Fruit fly (Drosophila melanogaster) whole organism, embryonic: Measurements from ENCODE around the gene sob.
A peak's percentile ranks its signal among the peaks of the same experiment; 100 is the strongest.

ENCODE experiments used
- Asciz ChIP-seq: fragments of 200-800 bp; sonication (Bioruptor generic); optimal IDR thresholded peaks from 2 replicates; lab custom pipeline; 2017; ENCODE audit warnings: missing biosample characterization, mild to moderate bottlenecking, missing genetic modification characterization, missing genetic modification reagents
- B-H1 ChIP-seq: fragments of 200-800 bp; sonication (Bioruptor generic); IDR thresholded peaks from 3 replicates; pipeline ENCODE4 v1.3.6; 2022; ENCODE audit warnings: missing biosample characterization, missing genetic modification characterization
- CG11456 ChIP-seq: fragments of 200-800 bp; sonication (Bioruptor generic); IDR thresholded peaks from 3 replicates; pipeline ENCODE4 v1.3.6; 2022; ENCODE audit warnings: missing biosample characterization, missing genetic modification characterization
- CG11723 ChIP-seq: fragments of 200-800 bp; sonication (Bioruptor generic); optimal IDR thresholded peaks from 2 replicates; lab custom pipeline; 2017; ENCODE audit warnings: missing biosample characterization, mild to moderate bottlenecking, missing genetic modification characterization
- CG12769 ChIP-seq: fragments of 200-800 bp; sonication (Bioruptor generic); optimal IDR thresholded peaks from 2 replicates; lab custom pipeline; 2019; ENCODE audit warnings: missing biosample characterization, mild to moderate bottlenecking, missing genetic modification characterization, moderate library complexity
- CG13123 ChIP-seq: fragments of 200-800 bp; sonication (Bioruptor generic); optimal IDR thresholded peaks from 2 replicates; lab custom pipeline; 2016; ENCODE audit warnings: missing biosample characterization, missing genetic modification characterization
- CG13775 ChIP-seq: fragments of 200-800 bp; sonication (Bioruptor generic); optimal IDR thresholded peaks from 3 replicates; lab custom pipeline; 2017; ENCODE audit warnings: missing biosample characterization, mild to moderate bottlenecking, missing genetic modification characterization
- CG16863 ChIP-seq: fragments of 200-800 bp; sonication (Bioruptor generic); optimal IDR thresholded peaks from 3 replicates; lab custom pipeline; 2016; ENCODE audit warnings: missing biosample characterization, missing genetic modification characterization
- CG18619 ChIP-seq: fragments of 200-800 bp; sonication (Bioruptor generic); optimal IDR thresholded peaks from 3 replicates; lab custom pipeline; 2017; ENCODE audit warnings: missing biosample characterization, mild to moderate bottlenecking, missing genetic modification characterization
- CG2199 ChIP-seq: fragments of 200-800 bp; sonication (Bioruptor generic); IDR thresholded peaks from 3 replicates; pipeline ENCODE4 v1.3.6; 2022; ENCODE audit warnings: missing biosample characterization, missing genetic modification characterization
- CG2712 ChIP-seq: fragments of 200-800 bp; optimal IDR thresholded peaks from 3 replicates; lab custom pipeline; 2019; ENCODE audit warnings: missing biosample characterization, mild to moderate bottlenecking, missing genetic modification characterization, moderate library complexity
- CG30431 ChIP-seq: fragments of 200-800 bp; sonication (Bioruptor generic); optimal IDR thresholded peaks from 2 replicates; lab custom pipeline; 2017; ENCODE audit warnings: missing biosample characterization, missing genetic modification characterization
- CG31388 ChIP-seq: fragments of 200-800 bp; sonication (Bioruptor generic); optimal IDR thresholded peaks from 2 replicates; lab custom pipeline; 2016; ENCODE audit warnings: missing biosample characterization, missing genetic modification characterization
- CG3281 ChIP-seq: fragments of 200-800 bp; sonication (Bioruptor generic); optimal IDR thresholded peaks from 3 replicates; lab custom pipeline; 2017; ENCODE audit warnings: missing biosample characterization, mild to moderate bottlenecking, missing genetic modification characterization
- CG34376 ChIP-seq: fragments of 200-800 bp; sonication (Bioruptor generic); optimal IDR thresholded peaks from 2 replicates; lab custom pipeline; 2018; ENCODE audit warnings: missing biosample characterization, mild to moderate bottlenecking, missing genetic modification characterization
- CG7556 ChIP-seq: fragments of 200-800 bp; sonication (Bioruptor generic); optimal IDR thresholded peaks from 2 replicates; lab custom pipeline; 2017; ENCODE audit warnings: missing biosample characterization, mild to moderate bottlenecking, missing genetic modification characterization
- CG7786 ChIP-seq: fragments of 200-800 bp; sonication (Bioruptor generic); optimal IDR thresholded peaks from 2 replicates; lab custom pipeline; 2016; ENCODE audit warnings: missing biosample characterization, missing genetic modification characterization
- CG8765 ChIP-seq: fragments of 200-800 bp; sonication (Bioruptor generic); IDR thresholded peaks from 2 replicates; pipeline ENCODE4 v1.3.6; 2022; ENCODE audit warnings: missing biosample characterization, missing genetic modification characterization
- CG8924 ChIP-seq: fragments of 200-800 bp; optimal IDR thresholded peaks from 3 replicates; lab custom pipeline; 2019; ENCODE audit warnings: missing biosample characterization, mild to moderate bottlenecking, missing genetic modification characterization, moderate library complexity
- CG9932 ChIP-seq: fragments of 200-800 bp; sonication (Bioruptor generic); IDR thresholded peaks from 2 replicates; pipeline ENCODE4 v1.3.6; 2022; ENCODE audit warnings: missing biosample characterization, missing genetic modification characterization
- D19A ChIP-seq: fragments of 200-800 bp; optimal IDR thresholded peaks from 3 replicates; lab custom pipeline; 2019; ENCODE audit warnings: missing biosample characterization, mild to moderate bottlenecking, missing genetic modification characterization, moderate library complexity
- E2f1 ChIP-seq: fragments of 200-800 bp; sonication (Bioruptor generic); IDR thresholded peaks from 2 replicates; pipeline ENCODE4 v1.3.6; 2022; ENCODE audit warnings: missing biosample characterization, missing genetic modification characterization
- Gsc ChIP-seq: fragments of 200-800 bp; sonication (Bioruptor generic); IDR thresholded peaks from 2 replicates; pipeline ENCODE4 v1.3.6; 2022; ENCODE audit warnings: missing biosample characterization, missing genetic modification characterization
- Gug ChIP-seq: fragments of 200-800 bp; sonication (Bioruptor generic); IDR thresholded peaks from 4 replicates; pipeline ENCODE4 v1.3.6; 2022; ENCODE audit warnings: missing biosample characterization, missing genetic modification characterization
- Hr51 ChIP-seq, 2 experiments: fragments of 200-800 bp; sonication (Bioruptor generic); optimal IDR thresholded peaks; 2 replicates in 1 of 2; 3 replicates in 1 of 2; lab custom pipeline; 2016 to 2018; ENCODE audit warnings: missing biosample characterization in 2 of 2, missing genetic modification characterization in 2 of 2, mild to moderate bottlenecking in 1 of 2, moderate library complexity in 1 of 2
- Pdp1 ChIP-seq, 2 experiments: fragments of 200-800 bp; sonication (Bioruptor generic); optimal IDR thresholded peaks; 3 replicates each; lab custom pipeline; 2016; ENCODE audit warnings: missing biosample characterization in 2 of 2, missing genetic modification characterization in 2 of 2, mild to moderate bottlenecking in 1 of 2, moderate library complexity in 1 of 2
- Scr ChIP-seq: fragments of 200-800 bp; sonication (Bioruptor generic); IDR thresholded peaks from 2 replicates; pipeline ENCODE4 v1.3.6; 2022; ENCODE audit warnings: missing biosample characterization, missing genetic modification characterization; ENCODE audit not compliant: partially characterized antibody
- Sry-δ ChIP-seq: fragments of 200-800 bp; sonication (Bioruptor generic); optimal IDR thresholded peaks from 2 replicates; lab custom pipeline; 2016; ENCODE audit warnings: missing biosample characterization, missing genetic modification characterization
- Tbp ChIP-seq: fragments of >200 bp; optimal IDR thresholded peaks from 2 replicates; lab custom pipeline; 2018; ENCODE audit warnings: missing biosample characterization, missing genetic modification characterization
- cato ChIP-seq: fragments of 200-800 bp; sonication (Bioruptor generic); optimal IDR thresholded peaks from 2 replicates; lab custom pipeline; 2016; ENCODE audit warnings: missing biosample characterization, missing genetic modification characterization, borderline replicate concordance
- corto ChIP-seq: fragments of 200-800 bp; sonication (Bioruptor generic); optimal IDR thresholded peaks from 2 replicates; lab custom pipeline; 2016; ENCODE audit warnings: missing biosample characterization, mild to moderate bottlenecking, missing genetic modification characterization, moderate library complexity
- crol ChIP-seq: fragments of 200-800 bp; sonication (Bioruptor generic); IDR thresholded peaks from 2 replicates; pipeline ENCODE4 v1.3.6; 2022; ENCODE audit warnings: missing biosample characterization, missing genetic modification characterization
- dan ChIP-seq: fragments of 200-800 bp; sonication (Bioruptor generic); IDR thresholded peaks from 2 replicates; pipeline ENCODE4 v1.3.6; 2022; ENCODE audit warnings: missing biosample characterization, missing genetic modification characterization
- dm ChIP-seq: fragments of 200-800 bp; sonication (Bioruptor generic); optimal IDR thresholded peaks from 3 replicates; lab custom pipeline; 2016; ENCODE audit warnings: missing biosample characterization, missing genetic modification characterization
- exex ChIP-seq: fragments of 200-800 bp; sonication (Bioruptor generic); optimal IDR thresholded peaks from 4 replicates; lab custom pipeline; 2018; ENCODE audit warnings: missing biosample characterization, mild to moderate bottlenecking, missing genetic modification characterization, moderate library complexity
- fd3F ChIP-seq: fragments of 200-800 bp; sonication (Bioruptor generic); optimal IDR thresholded peaks from 2 replicates; lab custom pipeline; 2018; ENCODE audit warnings: missing biosample characterization, mild to moderate bottlenecking, missing genetic modification characterization, moderate library complexity
- klu ChIP-seq: fragments of 200-800 bp; sonication (Bioruptor generic); IDR thresholded peaks from 2 replicates; pipeline ENCODE4 v1.3.6; 2022; ENCODE audit warnings: missing biosample characterization, missing genetic modification characterization
- nerfin-1 ChIP-seq: fragments of 200-800 bp; sonication (Bioruptor generic); optimal IDR thresholded peaks from 3 replicates; lab custom pipeline; 2019; ENCODE audit warnings: missing biosample characterization, mild to moderate bottlenecking, missing genetic modification characterization, moderate library complexity
- nmo ChIP-seq: fragments of 200-800 bp; sonication (Bioruptor generic); optimal IDR thresholded peaks from 2 replicates; lab custom pipeline; 2018; ENCODE audit warnings: missing biosample characterization, mild to moderate bottlenecking, missing genetic modification characterization, moderate library complexity
- nom ChIP-seq: fragments of 200-800 bp; sonication (Bioruptor generic); optimal IDR thresholded peaks from 2 replicates; lab custom pipeline; 2017; ENCODE audit warnings: missing biosample characterization, missing genetic modification characterization, mild to moderate bottlenecking, moderate library complexity, missing genetic modification reagents
- odd ChIP-seq: fragments of 200-800 bp; sonication (Bioruptor generic); optimal IDR thresholded peaks from 2 replicates; lab custom pipeline; 2017; ENCODE audit warnings: missing biosample characterization, mild to moderate bottlenecking, missing genetic modification characterization
- otp ChIP-seq: fragments of 200-800 bp; sonication (Bioruptor generic); IDR thresholded peaks from 3 replicates; pipeline ENCODE4, ENCODE4 v1.3.6; 2022; ENCODE audit warnings: missing biosample characterization, missing genetic modification characterization
- ranshi ChIP-seq: fragments of 200-800 bp; sonication (Bioruptor generic); IDR thresholded peaks from 2 replicates; pipeline ENCODE4 v1.3.6; 2022; ENCODE audit warnings: missing biosample characterization, missing genetic modification characterization
- row ChIP-seq: fragments of 200-800 bp; sonication (Bioruptor generic); IDR thresholded peaks from 3 replicates; pipeline ENCODE4 v1.3.6; 2022; ENCODE audit warnings: missing biosample characterization, missing genetic modification characterization
- sens ChIP-seq: fragments of 200-800 bp; sonication (Bioruptor generic); peaks from one replicate; lab custom pipeline; 2016; ENCODE audit warnings: missing biosample characterization, missing genetic modification characterization
- sens-2 ChIP-seq: fragments of 200-800 bp; sonication (Bioruptor generic); IDR thresholded peaks from 2 replicates; pipeline ENCODE4 v1.3.6; 2022; ENCODE audit warnings: missing biosample characterization, missing genetic modification characterization
- sisA ChIP-seq: fragments of 200-800 bp; sonication (Bioruptor generic); IDR thresholded peaks from 2 replicates; pipeline ENCODE4 v1.3.6; 2022; ENCODE audit warnings: missing biosample characterization, missing genetic modification characterization
- stwl ChIP-seq: fragments of 200-800 bp; sonication (Bioruptor generic); optimal IDR thresholded peaks from 3 replicates; lab custom pipeline; 2018; ENCODE audit warnings: missing biosample characterization, mild to moderate bottlenecking, missing genetic modification characterization, moderate library complexity
- tio ChIP-seq: fragments of 200-800 bp; sonication (Bioruptor generic); optimal IDR thresholded peaks from 2 replicates; lab custom pipeline; 2017; ENCODE audit warnings: missing biosample characterization, missing genetic modification characterization, inconsistent platforms
- ttk ChIP-seq: fragments of 200-800 bp; sonication (Bioruptor generic); IDR thresholded peaks from 2 replicates; pipeline ENCODE4 v2.1.2; 2022; ENCODE audit warnings: missing biosample characterization, missing genetic modification characterization
- tx ChIP-seq: fragments of 200-800 bp; sonication (Bioruptor generic); optimal IDR thresholded peaks from 2 replicates; lab custom pipeline; 2016; ENCODE audit warnings: missing biosample characterization, missing genetic modification characterization
- wor ChIP-seq: fragments of 200-800 bp; sonication (Bioruptor generic); IDR thresholded peaks from 2 replicates; pipeline ENCODE4 v1.3.6; 2022; ENCODE audit warnings: missing biosample characterization, missing genetic modification characterization

The sob gene

dm6 chr2L:3569892-3570291 lies 10.7 kb downstream of the sob start (continued):
- TF ChIP-seq Pdp1 (GFP tag; optimal IDR thresholded peaks at IDR 0.05; lab: Kevin White, UChicago) (no peak), dm (GFP tag; lab: Kevin White, UChicago) (no peak), E2f1 (GFP tag; lab: Robert Waterston, UW) (peak; percentile 44; the same call in 1 of the 2 replicates), klu (GFP tag; lab: Robert Waterston, UW) (no peak), CG16863 (GFP tag; lab: Kevin White, UChicago) (no peak), CG8924 (tag; lab: Kevin White, UChicago) (peak; percentile 44), crol (GFP tag; lab: Robert Waterston, UW) (no peak), CG8765 (GFP tag; lab: Robert Waterston, UW) (no peak), Hr51 (GFP tag; optimal IDR thresholded peaks at IDR 0.05; lab: Kevin White, UChicago) (peak in 1 of 2 experiments; percentile 53), CG3281 (GFP tag; lab: Kevin White, UChicago) (no peak), row (peak; percentile 56), Gug (GFP tag; lab: Robert Waterston, UW) (no peak), wor (GFP tag; lab: Robert Waterston, UW) (no peak), CG11456 (GFP tag; lab: Robert Waterston, UW) (no peak), nom (GFP tag; lab: Kevin White, UChicago) (no peak), sisA (GFP tag; lab: Robert Waterston, UW) (peak; percentile 47; the same call in 1 of the 2 replicates), tio (GFP tag; lab: Kevin White, UChicago) (peak; percentile 9), CG13775 (GFP tag; lab: Kevin White, UChicago) (no peak), CG13123 (GFP tag; lab: Kevin White, UChicago) (no peak), Tbp (GFP tag; lab: Kevin White, UChicago) (no peak), D19A (tag; lab: Kevin White, UChicago) (no peak), stwl (tag; lab: Kevin White, UChicago) (no peak), tx (GFP tag; lab: Kevin White, UChicago) (no peak), ttk (GFP tag; lab: Robert Waterston, UW) (no peak), CG31388 (no peak), Asciz (no peak), corto (GFP tag; lab: Kevin White, UChicago) (no peak), CG2199 (GFP tag; lab: Robert Waterston, UW) (no peak), CG30431 (GFP tag; lab: Kevin White, UChicago) (no peak), CG11723 (GFP tag; lab: Kevin White, UChicago) (no peak), CG7556 (GFP tag; lab: Kevin White, UChicago) (peak; percentile 7), CG7786 (GFP tag; lab: Kevin White, UChicago) (no peak), sens-2 (GFP tag; lab: Robert Waterston, UW) (no peak), sens (GFP tag; lab: Kevin White, UChicago) (peak; percentile 80), CG9932 (GFP tag; lab: Robert Waterston, UW) (peak; percentile 54), exex (no peak), CG2712 (tag; lab: Kevin White, UChicago) (peak; percentile 57), otp (GFP tag; lab: Robert Waterston, UW) (no peak), Scr (GFP tag; lab: Robert Waterston, UW) (no peak), fd3F (GFP tag; lab: Kevin White, UChicago) (no peak), ranshi (GFP tag; lab: Robert Waterston, UW) (peak; percentile 38), CG34376 (GFP tag; lab: Kevin White, UChicago) (no peak), Gsc (no peak), CG12769 (tag; lab: Kevin White, UChicago) (no peak), odd (peak; percentile 32), Sry-δ (GFP tag; lab: Kevin White, UChicago) (no peak), nerfin-1 (tag; lab: Kevin White, UChicago) (no peak), B-H1 (GFP tag; lab: Robert Waterston, UW) (no peak), CG18619 (GFP tag; lab: Kevin White, UChicago) (no peak), cato (GFP tag; lab: Kevin White, UChicago) (no peak), nmo (peak; percentile 15), dan (no peak)
